Worm (Caenorhabditis elegans) whole organism, L4 larva: Measurements from ENCODE around the gene T04C12.7.

Experiments used
- T20F7.1 ChIP-seq: fragments of 200-800 bp; sonication (Bioruptor generic); optimal IDR thresholded peaks from 2 replicates; lab custom pipeline; 2018; ENCODE audit warnings: mild to moderate bottlenecking, missing genetic modification characterization, missing compliant biosample characterization
- daf-12 ChIP-seq: fragments of 150-350 bp; optimal IDR thresholded peaks from 2 replicates; lab custom pipeline; 2014; ENCODE audit warnings: missing biosample characterization, missing genetic modification reagents, missing genetic modification characterization
- dve-1 ChIP-seq: sonication (generic microtip); optimal IDR thresholded peaks from 2 replicates; lab custom pipeline; 2017; ENCODE audit warnings: antibody characterized with exemption, mild to moderate bottlenecking, missing genetic modification characterization, missing compliant biosample characterization; ENCODE audit not compliant: insufficient read depth
- egl-27 ChIP-seq: sonication (generic microtip); optimal IDR thresholded peaks from 3 replicates; lab custom pipeline; 2017; ENCODE audit warnings: missing biosample characterization, missing genetic modification reagents, missing genetic modification characterization
- lim-7 ChIP-seq: fragments of 200-800 bp; sonication (Bioruptor generic); IDR thresholded peaks from 2 replicates; pipeline ENCODE4 v1.3.6; 2022; ENCODE audit warnings: missing genetic modification characterization, missing compliant biosample characterization
- lin-39 ChIP-seq: fragments of 150-350 bp; optimal IDR thresholded peaks from 2 replicates; lab custom pipeline; 2014; ENCODE audit warnings: missing biosample characterization, missing genetic modification reagents, missing genetic modification characterization
- mes-2 ChIP-seq: sonication (generic microtip); optimal IDR thresholded peaks from 2 replicates; lab custom pipeline; 2016; ENCODE audit warnings: missing genotype, mild to moderate bottlenecking, missing genetic modification characterization, missing compliant biosample characterization; ENCODE audit not compliant: poor library complexity, severe bottlenecking
- skn-1 ChIP-seq: fragments of 150-350 bp; optimal IDR thresholded peaks from 2 replicates; lab custom pipeline; 2014; ENCODE audit warnings: missing biosample characterization, missing genetic modification characterization
- ztf-11 ChIP-seq: fragments of 150-350 bp; optimal IDR thresholded peaks from 2 replicates; lab custom pipeline; 2014; ENCODE audit warnings: missing biosample characterization, missing genetic modification characterization

- TF ChIP-seq ztf-11 (tag; lab: Kevin White, UChicago) (no peak), lim-7 (GFP tag; lab: Robert Waterston, UW) (no peak), egl-27 (tag; lab: Kevin White, UChicago) (no peak), T20F7.1 (GFP tag; lab: Kevin White, UChicago) (no peak), daf-12 (tag; lab: Kevin White, UChicago) (no peak), skn-1 (tag; lab: Kevin White, UChicago) (no peak), dve-1 (tag; lab: Kevin White, UChicago) (no peak), mes-2 (tag; lab: Kevin White, UChicago) (no peak), lin-39 (tag; lab: Kevin White, UChicago) (no peak)
Measured at ce11 chrV:11098599-11098998, 44.7 kb downstream of the T04C12.7 start, which contains the start of gene cdkl-1.
